Fruit fly (Drosophila melanogaster) whole organism, pupa: Measurements from ENCODE around the gene CG17267.

Experiments
- CG10348 ChIP-seq: fragments of 200-800 bp; sonication (Bioruptor generic); IDR thresholded peaks from 2 replicates; pipeline ENCODE4 v1.3.6; 2022; ENCODE audit warnings: missing biosample characterization, missing genetic modification characterization
- CG12605 ChIP-seq: fragments of 200-800 bp; sonication (Bioruptor generic); IDR thresholded peaks from 2 replicates; pipeline ENCODE4 v1.3.6; 2022; ENCODE audit warnings: missing biosample characterization, missing genetic modification characterization
- CG13204 ChIP-seq: fragments of 200-800 bp; sonication (Bioruptor generic); optimal IDR thresholded peaks from 2 replicates; lab custom pipeline; 2018; ENCODE audit warnings: missing biosample characterization, mild to moderate bottlenecking, missing genetic modification characterization, moderate library complexity
- CG14655 ChIP-seq: fragments of 200-800 bp; sonication (Bioruptor generic); optimal IDR thresholded peaks from 3 replicates; lab custom pipeline; 2017; ENCODE audit warnings: mild to moderate bottlenecking, missing biosample characterization, missing genetic modification reagents, missing genetic modification characterization
- CG15710 ChIP-seq: fragments of 200-800 bp; sonication (Bioruptor generic); optimal IDR thresholded peaks from 2 replicates; lab custom pipeline; 2018; ENCODE audit warnings: missing biosample characterization, mild to moderate bottlenecking, missing genetic modification characterization, moderate library complexity
- CG17806 ChIP-seq: fragments of 200-800 bp; sonication (Bioruptor generic); optimal IDR thresholded peaks from 2 replicates; lab custom pipeline; 2018; ENCODE audit warnings: missing biosample characterization, mild to moderate bottlenecking, missing genetic modification characterization, moderate library complexity
- CG32121 ChIP-seq: fragments of 200-800 bp; sonication (Bioruptor generic); IDR thresholded peaks from 2 replicates; pipeline ENCODE4 v1.3.6; 2022; ENCODE audit warnings: missing biosample characterization, missing genetic modification characterization
- CG34367 ChIP-seq: fragments of 200-800 bp; sonication (Bioruptor generic); optimal IDR thresholded peaks from 2 replicates; lab custom pipeline; 2018; ENCODE audit warnings: missing biosample characterization, mild to moderate bottlenecking, missing genetic modification characterization
- CG4496 ChIP-seq: fragments of 200-800 bp; sonication (Bioruptor generic); IDR thresholded peaks from 3 replicates; pipeline ENCODE4 v1.3.6; 2022; ENCODE audit warnings: missing biosample characterization, missing genetic modification characterization
- CG8159 ChIP-seq: fragments of 200-800 bp; sonication (Bioruptor generic); optimal IDR thresholded peaks from 3 replicates; lab custom pipeline; 2018; ENCODE audit warnings: missing biosample characterization, mild to moderate bottlenecking, missing genetic modification characterization, moderate library complexity
- CG8301 ChIP-seq: fragments of 200-800 bp; sonication (Bioruptor generic); optimal IDR thresholded peaks from 2 replicates; lab custom pipeline; 2018; ENCODE audit warnings: missing biosample characterization, mild to moderate bottlenecking, missing genetic modification characterization
- CG9948 ChIP-seq: fragments of 200-800 bp; sonication (Bioruptor generic); optimal IDR thresholded peaks from 2 replicates; lab custom pipeline; 2018; ENCODE audit warnings: missing biosample characterization, mild to moderate bottlenecking, missing genetic modification characterization, moderate library complexity
- D1 ChIP-seq: fragments of 200-800 bp; sonication (Bioruptor generic); optimal IDR thresholded peaks from 2 replicates; lab custom pipeline; 2018; ENCODE audit warnings: missing biosample characterization, mild to moderate bottlenecking, missing genetic modification characterization, moderate library complexity
- EcR ChIP-seq: fragments of 200-800 bp; sonication (Bioruptor generic); optimal IDR thresholded peaks from 3 replicates; lab custom pipeline; 2019; ENCODE audit warnings: missing biosample characterization, missing genetic modification characterization, mild to moderate bottlenecking, moderate library complexity, missing genetic modification reagents
- Ets98B ChIP-seq: fragments of 200-800 bp; sonication (Bioruptor generic); IDR thresholded peaks from 2 replicates; pipeline ENCODE4 v1.3.6; 2022; ENCODE audit warnings: missing biosample characterization, missing genetic modification characterization
- Pif1A ChIP-seq: fragments of 200-800 bp; sonication (Bioruptor generic); optimal IDR thresholded peaks from 3 replicates; lab custom pipeline; 2016; ENCODE audit warnings: missing biosample characterization, missing genetic modification characterization
- Pif1B ChIP-seq: fragments of 200-800 bp; sonication (Bioruptor generic); optimal IDR thresholded peaks from 3 replicates; lab custom pipeline; 2016; ENCODE audit warnings: missing biosample characterization, missing genetic modification characterization
- Snoo ChIP-seq: fragments of 200-800 bp; sonication (Bioruptor generic); optimal IDR thresholded peaks from 3 replicates; lab custom pipeline; 2017; ENCODE audit warnings: missing biosample characterization, mild to moderate bottlenecking, missing genetic modification characterization, inconsistent platforms
- fd96Ca ChIP-seq: fragments of 200-800 bp; sonication (Bioruptor generic); IDR thresholded peaks from 3 replicates; pipeline ENCODE4 v1.3.6; 2022; ENCODE audit warnings: missing biosample characterization, missing genetic modification characterization
- gl ChIP-seq: fragments of 200-800 bp; sonication (Bioruptor generic); optimal IDR thresholded peaks from 2 replicates; lab custom pipeline; 2018; ENCODE audit warnings: missing biosample characterization, mild to moderate bottlenecking, missing genetic modification characterization
- rn ChIP-seq: fragments of 200-800 bp; sonication (Bioruptor generic); IDR thresholded peaks from 2 replicates; pipeline ENCODE4 v1.3.6; 2022; ENCODE audit warnings: missing biosample characterization, missing genetic modification characterization

CG17267 gene

DNA sequence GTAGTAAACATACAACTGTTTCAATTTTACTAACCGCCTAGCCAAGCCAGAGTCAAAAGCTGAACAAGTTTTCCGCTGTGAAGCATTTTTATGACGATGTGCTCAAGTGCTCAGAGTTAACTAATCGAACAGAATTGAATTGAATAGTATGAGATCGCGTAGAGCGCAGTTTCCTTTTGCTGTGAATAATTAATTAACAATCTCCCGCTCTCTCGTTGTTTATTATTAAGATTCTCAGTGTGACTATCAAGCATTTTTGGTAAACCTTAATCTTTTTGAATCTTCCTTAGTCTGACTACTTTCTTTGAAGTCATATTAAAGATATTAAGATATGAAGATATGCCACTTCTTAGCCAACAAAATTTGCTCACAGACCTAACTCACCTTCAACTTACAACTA is 6.3 kb upstream of the CG17267 start, which contains the start of gene CG31200:
CG31200 (minus strand) TSS at position 101 of the 400 bp plus-strand sequence.
- TF ChIP-seq CG32121 (GFP tag; lab: Robert Waterston, UW) = no peak
- TF ChIP-seq Ets98B = no peak
- no peak for TF ChIP-seq CG8301 (tag; lab: Kevin White, UChicago)
- no peak for TF ChIP-seq Pif1A
- TF ChIP-seq CG15710 (tag; lab: Kevin White, UChicago) = no peak
- no peak for TF ChIP-seq Pif1B (GFP tag; lab: Kevin White, UChicago)
- no peak for TF ChIP-seq CG34367 (tag; lab: Kevin White, UChicago)
- TF ChIP-seq rn (GFP tag; lab: Robert Waterston, UW) = no peak
- TF ChIP-seq gl (tag; lab: Kevin White, UChicago) = no peak
- TF ChIP-seq EcR = no peak
- TF ChIP-seq CG12605 (GFP tag; lab: Robert Waterston, UW) = no peak
- no peak for TF ChIP-seq CG14655
- TF ChIP-seq fd96Ca = no peak
- no peak for TF ChIP-seq CG10348 (GFP tag; lab: Robert Waterston, UW)
- TF ChIP-seq, all 21 proteins: peak for 0

DNA sequence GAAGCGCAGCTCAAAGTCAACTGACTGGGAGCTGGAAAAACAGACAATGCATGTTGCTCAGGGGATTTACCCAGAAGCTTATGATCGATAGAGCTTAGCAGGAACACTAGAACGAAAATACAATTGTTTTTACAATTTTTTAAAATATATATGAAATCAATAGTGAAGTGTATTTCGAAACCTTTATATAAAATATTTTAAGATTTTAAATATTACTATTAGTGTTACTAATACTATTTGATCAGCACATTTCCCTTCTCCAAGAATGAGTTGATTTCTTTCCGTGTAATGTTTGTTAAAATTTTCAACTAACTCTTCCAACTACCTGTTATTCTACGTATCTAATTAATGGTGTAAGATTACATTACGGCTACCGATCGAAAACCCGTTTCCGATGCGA is 4.9 kb upstream of the CG17267 start, which contains the start of gene CG31199:
CG31199 (minus strand) TSS at position 101 of the 400 bp plus-strand sequence.
- TF ChIP-seq CG8301 (tag; lab: Kevin White, UChicago) = no peak

- TF ChIP-seq Snoo = no peak
- no peak for TF ChIP-seq Ets98B
- TF ChIP-seq CG9948 (tag; lab: Kevin White, UChicago) = no peak
- TF ChIP-seq CG12605 (GFP tag; lab: Robert Waterston, UW) = peak; percentile 34; the same call in 1 of the 2 replicates
- TF ChIP-seq, all 21 proteins: peak for 1
Observed at dm6 chr3R:20739971-20740370, 1.1 kb upstream of the CG17267 start, which contains the start of gene CG42322. CG42322 (plus strand) TSS chr3R:20740108.

dm6 chr3R:20735405-20735804 is 3.5 kb downstream of the CG17267 start, which contains the start of gene Cdk2:
Cdk2 (plus strand) TSS chr3R:20735623.
- peak; percentile 49; the same call in 2 of the 3 replicates for TF ChIP-seq CG4496 (GFP tag; lab: Robert Waterston, UW)
- TF ChIP-seq CG14655 = no peak

DNA sequence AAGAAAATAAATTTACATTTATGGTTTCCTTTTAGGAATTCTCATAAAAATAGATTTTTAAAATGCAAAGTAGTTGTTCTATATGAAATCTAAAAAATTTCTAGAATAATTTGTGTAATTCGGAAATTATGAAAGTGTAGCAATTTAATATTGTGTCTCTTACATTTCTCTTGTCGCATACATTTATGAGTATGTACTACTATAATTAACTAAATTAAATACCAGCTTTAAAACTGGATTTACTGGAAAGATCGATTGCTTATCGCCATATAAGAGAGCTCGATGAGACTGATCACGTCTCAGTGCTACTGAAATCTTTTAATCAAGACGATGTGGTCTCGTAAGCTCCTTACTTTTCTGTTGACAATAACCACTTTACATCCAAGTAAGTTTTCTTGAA is 7.6 kb downstream of the CG17267 start, which contains the start of gene CG31205:
CG31205 (plus strand) TSS at position 301 of the 400 bp plus-strand sequence.
- TF ChIP-seq CG8159 (tag; lab: Kevin White, UChicago) = no peak
- TF ChIP-seq CG8301 (tag; lab: Kevin White, UChicago) = no peak
- no peak for TF ChIP-seq CG17806 (tag; lab: Kevin White, UChicago)
- TF ChIP-seq CG15710 (tag; lab: Kevin White, UChicago) = no peak
- no peak for TF ChIP-seq Pif1A
- TF ChIP-seq rn (GFP tag; lab: Robert Waterston, UW) = no peak
- TF ChIP-seq CG9948 (tag; lab: Kevin White, UChicago) = no peak
- no peak for TF ChIP-seq Snoo
- no peak for TF ChIP-seq CG10348 (GFP tag; lab: Robert Waterston, UW)

DNA sequence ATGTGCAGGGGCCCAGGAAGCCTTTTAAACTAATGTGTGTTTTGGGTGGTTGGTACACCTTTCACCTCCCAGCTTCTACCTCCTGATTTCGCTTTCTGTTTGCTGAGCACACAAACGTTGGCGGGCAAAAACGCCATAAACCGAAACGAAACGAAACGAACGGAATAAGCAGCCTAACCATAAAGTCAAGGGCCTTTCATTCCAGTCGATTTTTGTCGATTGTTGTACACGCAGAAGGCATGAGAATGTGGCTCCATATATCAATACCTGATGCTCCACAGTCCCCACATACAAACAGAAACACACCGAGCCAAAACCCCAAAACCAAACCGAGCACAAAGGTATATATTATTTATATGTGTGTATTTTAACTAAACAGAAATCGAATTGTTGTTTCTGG is 15.4 kb downstream of the CG17267 start:
- TF ChIP-seq CG14655 (no peak), CG13204 (GFP tag; lab: Kevin White, UChicago) (no peak), CG4496 (GFP tag; lab: Robert Waterston, UW) (no peak), D1 (no peak), Ets98B (no peak), CG32121 (GFP tag; lab: Robert Waterston, UW) (no peak), EcR (no peak), CG8301 (tag; lab: Kevin White, UChicago) (no peak), fd96Ca (no peak), rn (GFP tag; lab: Robert Waterston, UW) (no peak), CG17806 (tag; lab: Kevin White, UChicago) (no peak), CG34367 (tag; lab: Kevin White, UChicago) (no peak), CG9948 (tag; lab: Kevin White, UChicago) (no peak), Pif1B (GFP tag; lab: Kevin White, UChicago) (no peak), CG12605 (GFP tag; lab: Robert Waterston, UW) (no peak), Pif1A (no peak), gl (tag; lab: Kevin White, UChicago) (no peak)

DNA sequence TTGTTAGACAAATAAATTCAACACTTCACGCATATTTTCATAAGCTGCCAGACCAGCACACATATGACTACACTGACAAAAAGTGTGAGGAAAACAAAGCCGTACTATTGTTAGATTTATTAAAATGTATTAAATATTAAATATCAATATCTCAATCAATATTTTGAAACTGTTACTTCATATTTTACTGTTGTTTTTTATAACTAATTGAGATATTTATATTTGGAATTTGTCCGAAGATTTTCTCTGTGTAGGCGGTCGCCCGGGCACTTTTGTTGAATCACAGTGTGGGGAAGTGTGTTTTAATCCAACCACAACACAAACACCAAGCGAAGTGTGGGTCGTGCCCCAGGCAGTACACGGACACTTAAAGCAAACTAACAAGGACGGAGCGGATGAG is 19.6 kb downstream of the CG17267 start:
- TF ChIP-seq Ets98B (no peak), CG8159 (tag; lab: Kevin White, UChicago) (peak; percentile 39), CG14655 (peak; percentile 27), Snoo (no peak)

DNA sequence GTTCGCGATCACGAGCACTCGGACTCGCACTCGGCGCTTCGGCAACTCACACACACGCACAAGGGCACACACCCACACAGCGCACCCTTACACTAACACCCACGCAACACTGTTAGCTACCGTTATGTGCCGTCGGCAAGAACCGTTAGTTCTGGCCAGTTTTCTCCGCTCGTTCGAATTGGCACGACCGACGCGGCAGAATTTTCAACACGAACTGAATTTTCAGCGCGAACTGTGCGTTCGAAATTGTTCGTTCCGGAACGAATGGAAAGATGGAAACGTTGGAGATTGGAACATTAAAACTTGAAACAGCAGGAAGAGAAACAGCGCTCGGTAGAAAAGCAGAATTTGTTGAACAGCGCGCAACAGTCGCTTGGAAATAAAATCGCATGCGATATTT is 24.5 kb downstream of the CG17267 start, which contains the start of gene Oamb:
Oamb (minus strand) TSS at position 218 of the 400 bp plus-strand sequence.
- TF ChIP-seq Ets98B = no peak
- TF ChIP-seq CG32121 (GFP tag; lab: Robert Waterston, UW) = no peak
- TF ChIP-seq CG9948 (tag; lab: Kevin White, UChicago) = no peak
- TF ChIP-seq CG14655 = no peak
- TF ChIP-seq CG8301 (tag; lab: Kevin White, UChicago) = no peak
- no peak for TF ChIP-seq gl (tag; lab: Kevin White, UChicago)
- TF ChIP-seq CG4496 (GFP tag; lab: Robert Waterston, UW) = no peak
- no peak for TF ChIP-seq CG15710 (tag; lab: Kevin White, UChicago)
- TF ChIP-seq rn (GFP tag; lab: Robert Waterston, UW) = no peak
- TF ChIP-seq CG13204 (GFP tag; lab: Kevin White, UChicago) = no peak
- no peak for TF ChIP-seq Pif1A
- no peak for TF ChIP-seq fd96Ca
- TF ChIP-seq CG12605 (GFP tag; lab: Robert Waterston, UW) = no peak
- no peak for TF ChIP-seq CG8159 (tag; lab: Kevin White, UChicago)
- no peak for TF ChIP-seq CG17806 (tag; lab: Kevin White, UChicago)
- no peak for TF ChIP-seq D1
- no peak for TF ChIP-seq Snoo
- no peak for TF ChIP-seq Pif1B (GFP tag; lab: Kevin White, UChicago)
